Worm (Caenorhabditis elegans) whole organism, L4/young adult: ENCODE measurements around the gene F59D12.2.

Experiments
- W03F9.2 ChIP-seq: fragments of 150-350 bp; optimal IDR thresholded peaks from 2 replicates; lab custom pipeline; 2014; ENCODE audit warnings: missing biosample characterization, missing genetic modification characterization
- dao-5 ChIP-seq: sonication (generic microtip); optimal IDR thresholded peaks from 2 replicates; lab custom pipeline; 2016; ENCODE audit warnings: missing genotype, missing genetic modification characterization, moderate library complexity, missing compliant biosample characterization
- him-1 ChIP-seq: sonication (generic microtip); optimal IDR thresholded peaks from 2 replicates; lab custom pipeline; 2016; ENCODE audit warnings: missing genotype, missing genetic modification reagents, missing genetic modification characterization, missing compliant biosample characterization

F59D12.2 gene

DNA sequence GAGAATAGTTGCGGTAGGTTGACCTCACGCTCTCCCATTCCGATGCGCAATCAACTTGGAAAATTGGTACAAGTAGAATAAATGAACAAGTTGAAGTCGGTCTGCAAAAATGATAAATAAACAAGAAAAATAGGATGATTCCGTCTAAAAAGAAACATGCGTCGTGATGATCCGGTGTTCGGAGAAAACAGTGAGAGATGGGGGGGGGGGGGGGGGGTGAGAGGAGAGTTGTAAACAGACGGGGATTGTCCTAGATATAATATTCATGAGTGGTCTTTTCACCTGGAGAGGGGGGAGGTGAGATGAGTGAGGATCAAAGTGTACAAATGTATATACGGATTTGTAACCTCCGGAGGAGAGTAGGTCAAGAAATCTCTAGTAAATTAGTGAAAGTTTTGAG is at the start of gene F59D12.2:
Gene F59D12.2, minus strand, starts transcription at position 101 of the 400 bp plus-strand sequence.
- no peak for TF ChIP-seq him-1 (tag; lab: Kevin White, UChicago)
- no peak for TF ChIP-seq dao-5 (tag; lab: Kevin White, UChicago)
- no peak for TF ChIP-seq W03F9.2

DNA sequence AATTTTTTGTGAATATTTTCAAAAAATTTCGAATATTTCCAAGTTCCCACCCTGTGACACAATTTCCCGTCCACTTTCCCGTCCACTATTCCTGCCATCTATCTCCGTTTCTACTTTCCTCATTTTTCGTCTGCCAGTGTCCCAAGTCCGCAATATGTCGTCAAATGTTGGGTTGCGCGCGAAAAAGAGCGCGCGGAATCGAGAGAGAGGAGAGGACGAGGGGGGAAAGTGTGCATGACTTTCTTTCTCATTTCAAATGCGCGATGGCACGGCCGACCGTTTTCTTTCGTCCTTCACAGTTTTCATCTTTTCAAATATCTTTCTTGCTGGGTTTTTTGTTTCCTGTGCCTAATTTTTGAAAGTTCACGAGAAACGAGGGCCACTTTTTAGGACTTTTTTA is 49.5 kb upstream of the F59D12.2 start:
- no peak for TF ChIP-seq dao-5 (tag; lab: Kevin White, UChicago)
- no peak for TF ChIP-seq him-1 (tag; lab: Kevin White, UChicago)
- no peak for TF ChIP-seq W03F9.2

DNA sequence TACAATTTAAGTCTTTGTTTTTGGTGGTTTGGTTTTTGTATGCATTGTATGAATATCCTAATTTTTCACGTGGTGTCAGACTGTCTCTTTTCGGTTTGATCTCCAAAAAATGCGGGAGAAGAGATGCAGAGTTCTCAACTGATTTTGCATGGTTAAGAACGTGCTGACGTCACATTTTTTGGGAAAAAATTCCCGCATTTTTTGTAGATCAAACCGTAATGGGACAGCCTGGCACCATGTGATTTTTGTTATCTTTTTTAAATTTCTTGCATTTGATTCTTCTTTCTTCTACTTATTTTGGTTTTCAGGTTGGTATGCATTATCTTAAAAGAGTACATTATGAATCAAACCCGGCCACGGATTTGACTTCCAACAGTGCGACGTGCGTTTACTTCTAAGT is 45.8 kb upstream of the F59D12.2 start, which contains the start of gene ZK662.5:
Gene ZK662.5, plus strand, starts transcription at position 301 of the 400 bp plus-strand sequence.
- TF ChIP-seq dao-5 (tag; lab: Kevin White, UChicago) (no peak), W03F9.2 (no peak), him-1 (tag; lab: Kevin White, UChicago) (no peak)

DNA sequence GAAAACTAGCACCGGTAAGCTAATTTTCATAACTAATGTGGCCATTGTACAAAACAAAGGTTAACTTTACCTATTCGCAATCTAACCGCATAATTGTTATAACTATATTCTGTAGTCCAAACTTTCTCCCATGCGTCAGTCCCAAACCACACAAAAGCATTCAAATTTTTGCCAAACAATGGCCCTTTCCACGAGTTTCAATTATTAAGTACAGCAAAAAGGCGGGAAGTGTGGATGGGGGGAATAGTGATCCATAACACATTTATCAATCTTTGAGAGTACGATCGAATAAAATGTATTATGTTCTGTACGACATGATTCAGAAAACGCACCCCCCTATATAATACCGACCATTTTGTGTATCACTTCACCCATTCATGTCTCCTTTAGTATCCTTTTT is 42.8 kb upstream of the F59D12.2 start, which contains the start of gene ZK662.6:
Gene ZK662.6, plus strand, starts transcription at position 301 of the 400 bp plus-strand sequence.
- TF ChIP-seq dao-5 (tag; lab: Kevin White, UChicago) (no peak), him-1 (tag; lab: Kevin White, UChicago) (no peak), W03F9.2 (no peak)

DNA sequence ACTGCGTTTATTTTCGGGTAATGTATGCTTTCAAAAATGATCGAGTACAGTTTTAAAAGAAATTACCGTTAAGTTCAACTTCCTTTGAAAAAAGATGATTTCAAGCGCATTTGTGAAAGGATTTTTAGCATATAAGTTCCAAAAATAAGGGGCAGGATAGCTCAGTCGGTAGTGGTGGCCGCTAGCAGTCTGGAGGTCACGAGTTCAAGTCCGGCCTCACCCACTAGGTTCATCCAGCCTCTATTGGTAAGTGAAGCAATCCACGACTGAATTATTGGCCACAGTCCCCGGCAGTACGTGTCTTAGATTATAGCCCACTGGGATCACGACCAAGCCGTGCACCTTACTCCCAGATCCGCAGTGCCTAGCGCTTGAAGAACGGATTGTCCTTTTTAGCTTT is 41.4 kb upstream of the F59D12.2 start:
- TF ChIP-seq dao-5 (tag; lab: Kevin White, UChicago): no peak

DNA sequence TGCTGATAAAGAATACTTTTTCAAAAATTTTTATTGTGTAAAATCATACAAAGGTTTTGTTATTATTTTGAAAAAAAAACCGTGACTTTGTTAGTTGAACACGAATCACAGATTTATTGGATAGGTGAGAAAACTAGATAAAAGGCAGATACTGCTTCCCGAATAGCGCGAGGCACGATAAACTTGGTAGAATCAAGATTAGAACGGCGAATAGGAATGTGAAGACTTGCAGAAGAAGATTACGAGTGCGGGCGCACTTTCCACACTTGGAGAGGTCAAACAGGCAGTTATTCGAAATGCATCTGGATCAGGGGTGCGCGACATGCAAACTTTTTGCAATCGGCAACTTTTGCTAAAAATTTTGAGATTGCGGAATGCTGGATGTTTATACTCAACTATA is 37.7 kb upstream of the F59D12.2 start:
- TF ChIP-seq dao-5 (tag; lab: Kevin White, UChicago): no peak
- TF ChIP-seq him-1 (tag; lab: Kevin White, UChicago): no peak
- TF ChIP-seq W03F9.2: no peak

DNA sequence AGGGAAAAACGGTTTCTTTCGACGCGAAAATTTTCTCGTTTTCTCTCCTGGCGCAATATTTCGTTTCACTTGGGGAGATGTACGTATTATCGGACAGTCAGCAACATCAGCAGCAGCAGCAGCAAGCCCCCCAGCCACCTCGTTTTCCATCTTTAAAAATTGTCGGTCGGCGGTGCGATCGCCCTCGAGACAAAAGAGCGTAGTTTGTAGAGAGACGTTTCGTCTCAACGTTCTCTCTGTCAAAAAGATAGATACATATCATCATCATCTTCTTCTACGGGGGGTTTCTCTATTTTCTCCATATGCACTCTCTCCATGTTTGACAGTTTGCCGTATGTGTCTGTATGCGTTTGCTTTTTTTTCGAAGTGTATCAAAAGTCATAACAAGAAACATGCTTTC is 34.1 kb upstream of the F59D12.2 start:
- TF ChIP-seq W03F9.2 (no peak), him-1 (tag; lab: Kevin White, UChicago) (no peak)

DNA sequence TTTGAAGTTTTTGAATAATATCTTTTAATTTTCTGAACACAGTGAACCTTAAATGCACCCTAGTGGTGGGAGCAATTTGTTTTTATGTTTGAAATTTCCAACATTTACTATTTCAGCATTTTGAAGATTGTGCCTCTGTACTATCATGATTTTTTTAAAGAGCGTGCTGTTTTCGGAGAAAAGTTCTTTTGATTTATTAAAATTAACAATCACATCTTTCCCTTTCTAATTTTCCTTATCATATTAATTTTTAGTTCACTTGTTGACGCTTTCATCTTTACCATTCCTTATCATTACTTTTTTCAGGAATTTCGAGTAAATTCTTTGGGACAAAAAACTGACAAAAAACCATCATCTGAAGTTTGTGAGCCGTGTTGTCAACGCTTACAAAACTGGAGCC is 32.4 kb upstream of the F59D12.2 start, which contains the start of gene nhr-48:
Gene nhr-48, plus strand, starts transcription at position 301 of the 400 bp plus-strand sequence.
- TF ChIP-seq W03F9.2: no peak
- no peak for TF ChIP-seq him-1 (tag; lab: Kevin White, UChicago)
- TF ChIP-seq dao-5 (tag; lab: Kevin White, UChicago): no peak

DNA sequence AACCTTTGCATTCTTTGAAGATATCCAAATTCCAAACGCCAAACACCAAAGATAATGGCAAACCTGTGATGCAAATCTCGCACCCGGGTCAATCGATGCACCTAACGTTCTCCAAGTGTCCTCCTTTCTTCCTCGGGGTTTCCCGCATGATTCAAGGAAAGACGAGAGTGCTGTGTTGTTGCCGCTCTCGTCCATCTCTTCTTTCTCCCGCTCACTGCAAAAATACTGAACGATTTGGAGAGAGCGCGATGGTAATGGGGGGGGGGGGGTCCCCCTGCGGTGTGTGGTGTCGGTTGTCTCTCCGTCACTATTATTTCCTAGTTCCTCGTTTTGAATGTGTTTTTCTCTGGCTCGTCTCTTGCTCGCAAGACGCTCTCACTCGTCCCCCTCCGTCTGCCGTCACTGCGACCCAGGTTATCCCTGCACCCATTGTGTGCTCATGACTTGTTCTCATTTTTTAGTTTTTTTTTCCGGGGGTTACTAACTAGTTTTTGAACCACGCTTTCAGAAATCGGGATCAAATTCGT is 31.9 kb upstream of the F59D12.2 start:
- peak; percentile 39 for TF ChIP-seq him-1 (tag; lab: Kevin White, UChicago)
- no peak for TF ChIP-seq dao-5 (tag; lab: Kevin White, UChicago)

DNA sequence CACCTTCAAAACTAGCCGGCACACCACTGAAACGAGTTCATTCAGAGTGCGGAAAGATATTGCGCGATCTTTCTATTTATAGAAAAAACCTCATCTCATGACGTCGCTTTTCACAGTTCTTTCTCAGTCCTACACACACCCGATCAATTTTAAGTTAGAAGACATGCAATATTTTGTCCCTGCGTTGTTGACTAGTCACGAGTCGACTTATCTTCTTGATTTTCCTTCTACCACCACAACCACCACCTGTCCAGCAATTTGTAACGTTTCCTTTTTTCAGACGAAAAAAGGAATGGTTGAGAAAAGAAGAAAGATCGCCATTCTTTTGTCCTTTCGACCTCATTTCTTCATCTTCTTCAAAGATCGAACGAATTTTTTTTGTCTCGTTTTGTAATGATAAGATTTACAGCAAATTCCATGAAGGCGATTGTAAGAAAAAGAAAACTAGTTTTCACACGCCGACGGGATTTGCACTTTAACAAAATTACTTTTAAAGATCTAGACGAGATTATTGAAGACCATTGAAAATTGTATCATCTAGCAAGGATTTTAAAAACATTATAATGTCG is 30.7 kb upstream of the F59D12.2 start:
- TF ChIP-seq W03F9.2 (no peak), dao-5 (tag; lab: Kevin White, UChicago) (no peak), him-1 (tag; lab: Kevin White, UChicago) (no peak)

DNA sequence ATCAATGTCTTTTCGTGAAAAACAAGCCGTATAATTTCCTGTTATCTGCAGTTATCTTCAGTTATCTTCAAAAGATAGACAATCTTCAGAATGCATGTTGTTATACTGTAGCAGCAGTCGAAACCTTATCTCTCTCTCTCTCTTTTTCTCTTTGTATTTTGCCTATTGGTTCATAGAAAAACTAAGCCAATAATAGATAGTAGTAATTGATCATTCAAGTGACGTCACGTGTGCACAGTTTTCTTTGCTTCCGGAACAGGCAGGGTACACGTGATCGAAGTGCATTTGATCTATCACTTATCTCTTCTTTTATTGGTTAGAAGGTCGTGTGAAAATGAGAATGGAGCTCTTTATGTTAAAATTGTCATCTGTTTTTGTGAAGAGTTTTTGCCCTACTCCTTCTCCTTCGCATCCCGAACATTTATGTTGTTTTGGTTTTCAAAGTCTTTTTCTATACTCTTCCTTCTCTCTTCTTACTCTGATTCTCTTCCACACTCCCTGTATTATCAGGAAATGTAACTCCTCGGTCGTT is 29.1 kb upstream of the F59D12.2 start:
- TF ChIP-seq dao-5 (tag; lab: Kevin White, UChicago): no peak
- TF ChIP-seq him-1 (tag; lab: Kevin White, UChicago): no peak
- no peak for TF ChIP-seq W03F9.2

DNA sequence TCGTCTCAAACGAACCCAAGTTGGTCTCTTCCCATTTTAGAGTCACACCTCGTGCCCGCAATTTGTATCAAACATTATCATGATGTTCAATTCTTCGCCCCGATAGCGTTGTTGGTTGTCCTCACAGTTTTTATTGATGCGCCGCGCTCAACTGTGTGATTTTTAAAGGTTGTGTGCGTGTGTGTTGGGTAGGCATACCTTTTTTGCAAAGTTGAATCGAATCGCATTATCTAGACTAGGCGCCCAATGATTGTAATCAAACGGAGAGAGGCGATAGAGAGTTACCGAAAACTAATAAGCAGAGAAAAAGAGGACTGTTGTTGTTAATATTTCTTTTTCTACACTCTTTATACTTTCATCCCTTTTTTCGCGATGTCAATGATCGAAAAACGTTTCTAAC is 24.7 kb upstream of the F59D12.2 start:
- TF ChIP-seq W03F9.2 (no peak), him-1 (tag; lab: Kevin White, UChicago) (no peak)

DNA sequence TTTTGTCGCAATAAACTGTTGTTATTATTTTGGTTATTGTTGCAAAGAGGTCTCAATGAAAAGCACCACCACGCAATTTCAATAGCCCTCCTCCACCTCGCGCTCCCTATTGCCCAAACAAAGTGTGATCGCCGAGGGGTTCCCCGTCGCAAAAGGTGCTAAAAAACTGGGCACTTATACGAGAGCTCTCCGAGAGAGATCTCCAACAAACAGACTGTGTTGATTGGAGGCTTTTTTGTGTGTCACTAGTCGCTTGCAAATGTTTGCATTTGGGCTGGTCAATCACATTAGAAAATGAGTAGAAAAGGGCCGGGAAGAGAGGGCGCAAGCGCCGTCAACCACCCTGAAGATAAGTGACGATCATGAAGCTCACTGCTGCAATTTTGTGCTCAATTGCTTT is 20.9 kb upstream of the F59D12.2 start, which contains the start of gene ZK662.2:
Gene ZK662.2, plus strand, starts transcription at position 301 of the 400 bp plus-strand sequence.
- TF ChIP-seq him-1 (tag; lab: Kevin White, UChicago) (no peak), dao-5 (tag; lab: Kevin White, UChicago) (no peak), W03F9.2 (no peak)

DNA sequence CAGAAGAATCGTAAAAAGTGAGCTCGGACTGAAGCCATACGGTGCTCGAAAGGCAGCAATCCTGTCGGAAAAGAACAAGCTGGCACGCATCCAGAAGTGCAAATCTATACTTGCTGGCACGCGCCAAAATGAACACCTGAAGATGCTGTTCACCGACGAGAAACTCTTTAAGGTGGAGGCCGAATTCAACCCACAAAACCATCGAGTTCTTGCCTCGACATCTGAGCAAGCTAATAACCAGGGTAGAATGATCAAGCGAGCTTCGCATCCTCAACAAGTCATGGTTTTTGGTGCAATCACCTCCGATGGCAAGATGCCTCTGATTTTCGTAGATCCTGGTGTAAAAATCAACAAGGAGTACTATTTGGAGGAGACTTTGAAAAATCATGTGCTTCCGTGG is 17.9 kb upstream of the F59D12.2 start:
- no peak for TF ChIP-seq him-1 (tag; lab: Kevin White, UChicago)
- no peak for TF ChIP-seq dao-5 (tag; lab: Kevin White, UChicago)
- TF ChIP-seq W03F9.2: no peak

DNA sequence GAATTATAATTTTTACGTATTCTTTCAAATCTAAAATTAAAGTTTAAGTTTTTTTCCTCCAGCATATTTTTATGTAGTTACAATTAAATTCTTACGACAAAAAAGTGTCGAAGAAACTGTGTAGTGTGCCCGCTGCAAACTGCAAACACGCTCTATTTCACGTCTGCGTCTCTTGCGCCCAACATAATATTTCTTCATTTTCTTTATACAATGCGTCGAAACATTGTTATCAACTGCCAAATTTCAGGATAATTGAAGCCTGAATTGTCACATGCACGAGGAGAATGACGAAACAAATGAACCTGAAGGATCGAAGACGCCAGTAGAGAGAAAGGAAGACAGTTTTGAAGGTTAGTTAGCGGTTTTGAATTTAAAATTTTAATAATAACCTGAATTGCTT is 13.7 kb upstream of the F59D12.2 start, which contains the start of gene C03H12.1:
Gene C03H12.1, plus strand, starts transcription at position 206 of the 400 bp plus-strand sequence.
- TF ChIP-seq him-1 (tag; lab: Kevin White, UChicago): no peak
- TF ChIP-seq dao-5 (tag; lab: Kevin White, UChicago): no peak
- no peak for TF ChIP-seq W03F9.2
